Worm (Caenorhabditis elegans) whole organism, L2 larva: ENCODE measurements around the gene T28A8.8.

Experiments used
- R02D3.7 ChIP-seq: fragments of 150-350 bp; optimal IDR thresholded peaks from 2 replicates; lab custom pipeline; 2014; ENCODE audit warnings: missing biosample characterization, missing genetic modification characterization
- ceh-82 ChIP-seq: fragments of 150-350 bp; optimal IDR thresholded peaks from 2 replicates; lab custom pipeline; 2014; ENCODE audit warnings: missing biosample characterization, missing genetic modification characterization
- egl-27 ChIP-seq: sonication (generic microtip); optimal IDR thresholded peaks from 3 replicates; lab custom pipeline; 2017; ENCODE audit warnings: missing biosample characterization, missing genetic modification reagents, missing genetic modification characterization
- lin-13 ChIP-seq: fragments of 150-350 bp; optimal IDR thresholded peaks from 2 replicates; lab custom pipeline; 2014; ENCODE audit warnings: missing biosample characterization, missing genetic modification reagents, missing genetic modification characterization
- lin-39 ChIP-seq: fragments of 150-350 bp; optimal IDR thresholded peaks from 2 replicates; lab custom pipeline; 2014; ENCODE audit warnings: missing biosample characterization, missing genetic modification reagents, missing genetic modification characterization
- lsy-2 ChIP-seq, 2 experiments: fragments of 150-350 bp in 1 of 2; sonication (generic microtip) in 1 of 2; optimal IDR thresholded peaks; 2 replicates each; lab custom pipeline; 2014 to 2017; ENCODE audit warnings: missing biosample characterization in 2 of 2, missing genetic modification characterization in 2 of 2
- nhr-23 ChIP-seq: fragments of 150-350 bp; optimal IDR thresholded peaks from 2 replicates; lab custom pipeline; 2014; ENCODE audit warnings: missing biosample characterization, missing genetic modification reagents, missing genetic modification characterization
- nhr-6 ChIP-seq: fragments of 150-350 bp; optimal IDR thresholded peaks from 2 replicates; lab custom pipeline; 2014; ENCODE audit warnings: missing biosample characterization, missing genetic modification characterization
- nhr-77 ChIP-seq: fragments of 150-350 bp; optimal IDR thresholded peaks from 2 replicates; lab custom pipeline; 2014; ENCODE audit warnings: missing biosample characterization, missing genetic modification characterization
- skn-1 ChIP-seq: sonication (generic microtip); optimal IDR thresholded peaks from 2 replicates; lab custom pipeline; 2017; ENCODE audit warnings: missing biosample characterization, missing genetic modification characterization
- unc-62 ChIP-seq: fragments of 150-350 bp; optimal IDR thresholded peaks from 2 replicates; lab custom pipeline; 2014; ENCODE audit warnings: missing biosample characterization, missing genetic modification reagents, missing genetic modification characterization

- TF ChIP-seq lsy-2 (tag; optimal IDR thresholded peaks at IDR 0.05; lab: Kevin White, UChicago) (no peak), R02D3.7 (tag; lab: Kevin White, UChicago) (no peak), lin-39 (tag; lab: Kevin White, UChicago) (no peak), nhr-23 (tag; lab: Kevin White, UChicago) (no peak), unc-62 (no peak), lin-13 (no peak), skn-1 (tag; lab: Kevin White, UChicago) (no peak), egl-27 (tag; lab: Kevin White, UChicago) (no peak), ceh-82 (tag; lab: Kevin White, UChicago) (no peak), nhr-77 (no peak), nhr-6 (tag; lab: Kevin White, UChicago) (no peak)
These were observed 15.8 kb downstream of the T28A8.8 start for ce11 chrIII:13518437-13518836.
